Worm (Caenorhabditis elegans): ENCODE measurements around the gene F46C3.6.

DNA sequence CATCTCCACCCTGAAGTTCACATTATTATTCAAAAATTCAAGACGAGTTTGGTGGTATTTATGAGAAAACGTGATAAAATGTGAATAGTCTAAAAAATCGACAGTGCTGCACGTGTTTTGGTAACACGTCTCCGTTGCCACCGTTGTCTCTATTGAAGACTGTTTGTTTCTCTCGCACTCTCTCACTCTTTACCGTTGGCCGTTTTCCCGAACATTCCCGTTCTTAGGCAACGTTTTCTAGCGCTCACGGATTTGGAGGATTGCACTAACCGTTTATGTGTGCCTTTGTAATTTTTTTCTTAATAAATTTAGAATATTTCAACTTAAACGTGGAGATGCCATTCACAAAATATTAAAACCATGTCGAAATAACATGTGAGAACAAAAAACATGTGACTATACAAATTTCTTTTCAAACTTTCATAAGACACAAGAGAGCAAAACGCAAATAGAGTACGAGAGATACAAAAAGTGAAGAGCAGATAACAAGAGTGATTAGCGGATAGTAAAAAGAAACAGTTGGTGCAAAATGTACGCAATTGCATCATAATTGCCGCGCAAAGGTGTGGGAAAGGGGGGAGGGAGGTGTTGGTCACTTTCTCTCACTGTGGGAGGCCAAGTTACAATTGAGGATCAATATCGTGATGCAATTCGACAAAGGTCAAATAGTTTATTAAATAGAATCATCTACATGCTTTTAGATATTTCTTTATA is 4.9 kb downstream of the F46C3.6 start, which contains the start of gene pek-1:
- TF ChIP-seq ceh-82 (tag; optimal IDR thresholded peaks at IDR 0.05) (no peak), ztf-4 (tag; optimal IDR thresholded peaks at IDR 0.05) (no peak), unc-62 (GFP tag; optimal IDR thresholded peaks at IDR 0.05) (no peak), ama-1 (optimal IDR thresholded peaks at IDR 0.05) (no peak), nhr-11 (tag; optimal IDR thresholded peaks at IDR 0.05) (no peak)
